Worm (Caenorhabditis elegans) whole organism, young adult: ENCODE measurements around the gene C56C10.6.

Experiments
- B0019.2 ChIP-seq: fragments of 200-800 bp; sonication (Bioruptor generic); conservative IDR thresholded peaks from 2 replicates; pipeline ENCODE4 v1.3.6; 2022; ENCODE audit warnings: missing genetic modification reagents, missing genetic modification characterization, missing compliant biosample characterization
- C06A6.2 ChIP-seq: fragments of 200-800 bp; sonication (Bioruptor generic); conservative IDR thresholded peaks from 2 replicates; pipeline ENCODE4 v1.3.6; 2022; ENCODE audit warnings: missing genetic modification characterization, missing compliant biosample characterization
- C17E4.6 ChIP-seq: fragments of 200-800 bp; sonication (Bioruptor generic); IDR thresholded peaks from 2 replicates; pipeline ENCODE4 v1.3.6; 2022; ENCODE audit warnings: missing genetic modification reagents, missing genetic modification characterization, missing compliant biosample characterization
- D2030.7 ChIP-seq: fragments of 200-800 bp; sonication (Bioruptor generic); IDR thresholded peaks from 2 replicates; pipeline ENCODE4 v1.3.6; 2022; ENCODE audit warnings: missing genetic modification reagents, missing genetic modification characterization, missing compliant biosample characterization
- F10E7.11 ChIP-seq: sonication (generic microtip); optimal IDR thresholded peaks from 2 replicates; lab custom pipeline; 2017; ENCODE audit warnings: mild to moderate bottlenecking, missing genetic modification characterization, moderate library complexity, missing compliant biosample characterization
- F33H1.4 ChIP-seq: fragments of 200-800 bp; sonication (Bioruptor generic); IDR thresholded peaks from 2 replicates; pipeline ENCODE4 v1.3.6; 2022; ENCODE audit warnings: missing genetic modification reagents, missing genetic modification characterization, missing compliant biosample characterization
- K11D2.4 ChIP-seq: fragments of 200-800 bp; sonication (Bioruptor generic); IDR thresholded peaks from 2 replicates; pipeline ENCODE4 v1.3.6; 2022; ENCODE audit warnings: missing genetic modification reagents, missing genetic modification characterization, missing compliant biosample characterization
- Y53F4B.3 ChIP-seq: fragments of 200-800 bp; sonication (Bioruptor generic); IDR thresholded peaks from 2 replicates; pipeline ENCODE4 v1.3.6; 2022; ENCODE audit warnings: missing genetic modification reagents, missing genetic modification characterization, missing compliant biosample characterization
- Y67H2A.10 ChIP-seq: fragments of 200-800 bp; sonication (Bioruptor generic); conservative IDR thresholded peaks from 2 replicates; pipeline ENCODE4 v1.3.6; 2022; ENCODE audit warnings: missing genetic modification reagents, missing genetic modification characterization, missing compliant biosample characterization
- ZK185.1 ChIP-seq: sonication (generic microtip); optimal IDR thresholded peaks from 2 replicates; lab custom pipeline; 2016; ENCODE audit warnings: mild to moderate bottlenecking, missing genetic modification characterization, missing compliant biosample characterization; ENCODE audit not compliant: poor library complexity, severe bottlenecking
- ama-1 ChIP-seq, 3 experiments: fragments of 150-350 bp in 1 of 3; sonication (generic microtip) in 2 of 3; optimal IDR thresholded peaks; 2 replicates each; lab custom pipeline; 2014 to 2018; ENCODE audit warnings: missing biosample characterization in 2 of 3, missing genetic modification characterization in 2 of 3, missing genetic modification reagents in 2 of 3
- atf-7 ChIP-seq: sonication (generic microtip); optimal IDR thresholded peaks from 2 replicates; lab custom pipeline; 2017; ENCODE audit warnings: mild to moderate bottlenecking, missing genetic modification characterization, missing compliant biosample characterization
- athp-1 ChIP-seq: sonication (generic microtip); optimal IDR thresholded peaks from 2 replicates; lab custom pipeline; 2017; ENCODE audit warnings: mild to moderate bottlenecking, missing genetic modification characterization, missing compliant biosample characterization
- attf-3 ChIP-seq: fragments of 200-800 bp; sonication (Bioruptor generic); conservative IDR thresholded peaks from 2 replicates; pipeline ENCODE4 v1.3.6; 2022; ENCODE audit warnings: missing genetic modification reagents, missing genetic modification characterization, missing compliant biosample characterization
- attf-5 ChIP-seq: fragments of 200-800 bp; sonication (Bioruptor generic); optimal IDR thresholded peaks from 2 replicates; lab custom pipeline; 2018; ENCODE audit warnings: mild to moderate bottlenecking, missing genetic modification characterization, missing compliant biosample characterization
- bed-1 ChIP-seq: fragments of 200-800 bp; sonication (Bioruptor generic); IDR thresholded peaks from 2 replicates; pipeline ENCODE4 v1.3.6; 2022; ENCODE audit warnings: missing genetic modification reagents, missing genetic modification characterization, missing compliant biosample characterization
- ccch-3 ChIP-seq: fragments of 200-800 bp; sonication (Bioruptor generic); optimal IDR thresholded peaks from 2 replicates; lab custom pipeline; 2018; ENCODE audit warnings: mild to moderate bottlenecking, missing genetic modification characterization, missing compliant biosample characterization
- cebp-2 ChIP-seq: fragments of 200-800 bp; sonication (Bioruptor generic); IDR thresholded peaks from 2 replicates; pipeline ENCODE4 v1.3.6; 2022; ENCODE audit warnings: missing genetic modification characterization, missing compliant biosample characterization
- ceh-27 ChIP-seq: fragments of 200-800 bp; sonication (Bioruptor generic); optimal IDR thresholded peaks from 2 replicates; lab custom pipeline; 2018; ENCODE audit warnings: mild to moderate bottlenecking, missing genetic modification characterization, moderate library complexity, missing compliant biosample characterization
- ceh-40 ChIP-seq: fragments of 200-800 bp; sonication (Bioruptor generic); IDR thresholded peaks from 2 replicates; pipeline ENCODE4 v1.3.6; 2022; ENCODE audit warnings: missing genetic modification characterization, missing compliant biosample characterization
- ceh-91 ChIP-seq: fragments of 200-800 bp; sonication (Bioruptor generic); IDR thresholded peaks from 2 replicates; pipeline ENCODE4 v1.3.6; 2022; ENCODE audit warnings: missing genetic modification reagents, missing genetic modification characterization, missing compliant biosample characterization
- dpff-1 ChIP-seq: sonication (generic microtip); optimal IDR thresholded peaks from 2 replicates; lab custom pipeline; 2017; ENCODE audit warnings: mild to moderate bottlenecking, missing genetic modification characterization, missing compliant biosample characterization
- efl-1 ChIP-seq: fragments of 150-350 bp; optimal IDR thresholded peaks from 2 replicates; lab custom pipeline; 2014; ENCODE audit warnings: missing biosample characterization, missing genetic modification reagents, missing genetic modification characterization
- egl-18 ChIP-seq: fragments of 200-800 bp; sonication (Bioruptor generic); IDR thresholded peaks from 2 replicates; pipeline ENCODE4 v1.3.6; 2022; ENCODE audit warnings: missing genetic modification reagents, missing genetic modification characterization, missing compliant biosample characterization
- ets-4 ChIP-seq: fragments of 200-800 bp; sonication (Bioruptor generic); optimal IDR thresholded peaks from 2 replicates; lab custom pipeline; 2018; ENCODE audit warnings: mild to moderate bottlenecking, missing genetic modification characterization, missing compliant biosample characterization
- fkh-3 ChIP-seq: sonication (generic microtip); optimal IDR thresholded peaks from 2 replicates; lab custom pipeline; 2016; ENCODE audit warnings: mild to moderate bottlenecking, missing genetic modification characterization, missing compliant biosample characterization
- hlh-12 ChIP-seq: sonication (generic microtip); optimal IDR thresholded peaks from 2 replicates; lab custom pipeline; 2016; ENCODE audit warnings: missing genetic modification characterization, missing compliant biosample characterization
- hmg-1.2 ChIP-seq: fragments of 200-800 bp; sonication (Bioruptor generic); IDR thresholded peaks from 2 replicates; pipeline ENCODE4 v1.3.6; 2022; ENCODE audit warnings: missing genetic modification reagents, missing genetic modification characterization, missing compliant biosample characterization
- hmg-20 ChIP-seq: fragments of 200-800 bp; sonication (Bioruptor generic); IDR thresholded peaks from 2 replicates; pipeline ENCODE4 v1.3.6; 2022; ENCODE audit warnings: missing genetic modification reagents, missing genetic modification characterization, missing compliant biosample characterization
- let-607 ChIP-seq, 2 experiments: fragments of 200-800 bp in 1 of 2; sonication (Bioruptor generic) in 1 of 2; sonication (generic microtip) in 1 of 2; optimal IDR thresholded peaks; 2 replicates each; lab custom pipeline; 2016 to 2018; ENCODE audit warnings: mild to moderate bottlenecking in 2 of 2, missing compliant biosample characterization in 2 of 2, missing genetic modification characterization in 2 of 2, moderate library complexity in 2 of 2, missing genotype in 1 of 2
- lin-40 ChIP-seq: sonication (generic microtip); optimal IDR thresholded peaks from 2 replicates; lab custom pipeline; 2016; ENCODE audit warnings: missing genetic modification characterization, mild to moderate bottlenecking, missing compliant biosample characterization, missing genotype, missing genetic modification reagents
- lin-54 ChIP-seq: fragments of 200-800 bp; sonication (Bioruptor generic); optimal IDR thresholded peaks from 2 replicates; lab custom pipeline; 2018; ENCODE audit warnings: mild to moderate bottlenecking, missing genetic modification characterization, missing compliant biosample characterization
- lsl-1 ChIP-seq: fragments of 200-800 bp; sonication (Bioruptor generic); optimal IDR thresholded peaks from 2 replicates; lab custom pipeline; 2018; ENCODE audit warnings: mild to moderate bottlenecking, missing genetic modification characterization, moderate library complexity, missing compliant biosample characterization
- madf-3 ChIP-seq: fragments of 200-800 bp; sonication (Bioruptor generic); IDR thresholded peaks from 2 replicates; pipeline ENCODE4 v1.3.6; 2022; ENCODE audit warnings: missing genetic modification reagents, missing genetic modification characterization, missing compliant biosample characterization
- madf-6 ChIP-seq: fragments of 200-800 bp; sonication (Bioruptor generic); IDR thresholded peaks from 2 replicates; pipeline ENCODE4 v1.3.6; 2022; ENCODE audit warnings: missing genetic modification reagents, missing genetic modification characterization, missing compliant biosample characterization
- madf-8 ChIP-seq: fragments of 200-800 bp; sonication (Bioruptor generic); conservative IDR thresholded peaks from 2 replicates; pipeline ENCODE4 v1.3.6; 2022; ENCODE audit warnings: missing genetic modification reagents, missing genetic modification characterization, missing compliant biosample characterization
- nfya-1 ChIP-seq: sonication (generic microtip); optimal IDR thresholded peaks from 2 replicates; lab custom pipeline; 2017; ENCODE audit warnings: antibody characterized with exemption, missing compliant biosample characterization, missing genetic modification characterization, borderline replicate concordance; ENCODE audit not compliant: insufficient read depth
- pbrm-1 ChIP-seq: fragments of 200-800 bp; sonication (Bioruptor generic); IDR thresholded peaks from 2 replicates; pipeline ENCODE4 v1.3.6; 2022; ENCODE audit warnings: missing genetic modification reagents, missing genetic modification characterization, missing compliant biosample characterization
- snpc-3.4 ChIP-seq: sonication (generic microtip); optimal IDR thresholded peaks from 2 replicates; lab custom pipeline; 2017; ENCODE audit warnings: missing genetic modification characterization, mild to moderate bottlenecking, missing compliant biosample characterization, antibody characterized with exemption, moderate library complexity, missing genotype, missing genetic modification reagents
- snpc-4 ChIP-seq, 5 experiments: fragments of 150-350 bp in 1 of 5; sonication (generic microtip) in 4 of 5; optimal IDR thresholded peaks; 2 replicates each; lab custom pipeline; 2014 to 2018; ENCODE audit warnings: missing genetic modification characterization in 5 of 5, missing biosample characterization in 3 of 5, antibody characterized with exemption in 2 of 5, mild to moderate bottlenecking in 2 of 5, missing compliant biosample characterization in 2 of 5, missing genotype in 2 of 5, moderate library complexity in 2 of 5, missing genetic modification reagents in 1 of 5
- sptf-2 ChIP-seq: fragments of 200-800 bp; sonication (Bioruptor generic); optimal IDR thresholded peaks from 2 replicates; lab custom pipeline; 2018; ENCODE audit warnings: mild to moderate bottlenecking, missing genetic modification characterization, missing compliant biosample characterization
- tbp1 ChIP-seq: fragments of 200-800 bp; sonication (Bioruptor generic); optimal IDR thresholded peaks from 2 replicates; lab custom pipeline; 2018; ENCODE audit warnings: mild to moderate bottlenecking, missing genetic modification characterization, missing compliant biosample characterization
- unc-62 ChIP-seq: fragments of 150-350 bp; optimal IDR thresholded peaks from 2 replicates; lab custom pipeline; 2014; ENCODE audit warnings: missing biosample characterization, missing genetic modification reagents, missing genetic modification characterization
- xnd-1 ChIP-seq: sonication (generic microtip); optimal IDR thresholded peaks from 2 replicates; lab custom pipeline; 2016; ENCODE audit warnings: missing genotype, missing genetic modification reagents, missing genetic modification characterization, missing compliant biosample characterization
- zfh-2 ChIP-seq: fragments of 200-800 bp; sonication (Bioruptor generic); conservative IDR thresholded peaks from 2 replicates; pipeline ENCODE4 v1.3.6; 2022; ENCODE audit warnings: missing genetic modification reagents, missing genetic modification characterization, missing compliant biosample characterization
- ztf-18 ChIP-seq: sonication (generic microtip); optimal IDR thresholded peaks from 2 replicates; lab custom pipeline; 2016; ENCODE audit warnings: missing genotype, mild to moderate bottlenecking, missing genetic modification characterization, missing compliant biosample characterization
- ztf-26 ChIP-seq: sonication (generic microtip); optimal IDR thresholded peaks from 2 replicates; lab custom pipeline; 2017; ENCODE audit warnings: missing genetic modification characterization, missing compliant biosample characterization
- ztf-28 ChIP-seq: fragments of 200-800 bp; sonication (Bioruptor generic); IDR thresholded peaks from 2 replicates; pipeline ENCODE4 v1.3.6; 2022; ENCODE audit warnings: missing genetic modification reagents, missing genetic modification characterization, missing compliant biosample characterization

C56C10.6 gene

ce11 chrII:6600973-6601372, 19.8 kb upstream of the C56C10.6 start, which contains the start of gene vps-33.2:
vps-33.2 (plus strand) TSS chrII:6601216.
- TF ChIP-seq lsl-1 (peak; percentile 50), ceh-91 (GFP tag; lab: Robert Waterston, UW) (no peak), ama-1 (optimal IDR thresholded peaks at IDR 0.05; lab: Kevin White, UChicago) (no peak), ama-1 (GFP tag; optimal IDR thresholded peaks at IDR 0.05; lab: Kevin White, UChicago) (no peak), ztf-28 (GFP tag; lab: Robert Waterston, UW) (no peak), unc-62 (GFP tag; lab: Kevin White, UChicago) (no peak), lin-54 (GFP tag; lab: Kevin White, UChicago) (peak; percentile 3), hlh-12 (tag; lab: Kevin White, UChicago) (no peak), madf-8 (GFP tag; lab: Robert Waterston, UW) (no peak; the same call in 1 of the 2 replicates), Y67H2A.10 (GFP tag; lab: Robert Waterston, UW) (no peak), hmg-1.2 (GFP tag; lab: Robert Waterston, UW) (peak; percentile 99), nfya-1 (tag; lab: Kevin White, UChicago) (no peak), lin-40 (peak; percentile 3), K11D2.4 (GFP tag; lab: Robert Waterston, UW) (no peak), sptf-2 (GFP tag; lab: Kevin White, UChicago) (no peak), ZK185.1 (tag; lab: Kevin White, UChicago) (peak; percentile 34), dpff-1 (tag; lab: Kevin White, UChicago) (no peak), F10E7.11 (no peak), efl-1 (GFP tag; lab: Kevin White, UChicago) (no peak), hmg-20 (GFP tag; lab: Robert Waterston, UW) (no peak), ceh-27 (no peak), egl-18 (GFP tag; lab: Robert Waterston, UW) (no peak), atf-7 (no peak), Y53F4B.3 (no peak), C17E4.6 (GFP tag; lab: Robert Waterston, UW) (no peak), madf-3 (GFP tag; lab: Robert Waterston, UW) (no peak), snpc-4 (GFP tag; optimal IDR thresholded peaks at IDR 0.05; lab: Kevin White, UChicago) (no peak), snpc-4 (tag; optimal IDR thresholded peaks at IDR 0.05; lab: Kevin White, UChicago) (peak in 1 of 4 experiments; percentile 4), bed-1 (GFP tag; lab: Robert Waterston, UW) (no peak), pbrm-1 (0 out of 2 replicates have a peak, but pooled peaks have one; percentile 16), let-607 (tag; optimal IDR thresholded peaks at IDR 0.05; lab: Kevin White, UChicago) (no peak), cebp-2 (GFP tag; lab: Robert Waterston, UW) (no peak), F33H1.4 (peak; percentile 51; the same call in 1 of the 2 replicates), ets-4 (GFP tag; lab: Kevin White, UChicago) (no peak), ztf-18 (tag; lab: Kevin White, UChicago) (no peak), xnd-1 (tag; lab: Kevin White, UChicago) (no peak), fkh-3 (tag; lab: Kevin White, UChicago) (no peak), attf-3 (GFP tag; lab: Robert Waterston, UW) (0 out of 2 replicates have a peak, but pooled peaks have one; percentile 33), ccch-3 (GFP tag; lab: Kevin White, UChicago) (no peak), ceh-40 (no peak), zfh-2 (GFP tag; lab: Robert Waterston, UW) (no peak), attf-5 (GFP tag; lab: Kevin White, UChicago) (no peak), C06A6.2 (GFP tag; lab: Robert Waterston, UW) (no peak), tbp1 (GFP tag; lab: Kevin White, UChicago) (peak; percentile 27), snpc-3.4 (no peak), madf-6 (GFP tag; lab: Robert Waterston, UW) (peak; percentile 64), B0019.2 (GFP tag; lab: Robert Waterston, UW) (no peak), D2030.7 (no peak), athp-1 (tag; lab: Kevin White, UChicago) (no peak), ztf-26 (tag; lab: Kevin White, UChicago) (no peak)
